Worm (Caenorhabditis elegans) whole organism, L2 larva: ENCODE data around the gene txt-10.

Experiments
- C34F6.9 ChIP-seq: fragments of 150-350 bp; optimal IDR thresholded peaks from 2 replicates; lab custom pipeline; 2014; ENCODE audit warnings: missing biosample characterization, missing genetic modification characterization
- F13H6.1 ChIP-seq: sonication (generic microtip); optimal IDR thresholded peaks from 2 replicates; lab custom pipeline; 2016; ENCODE audit warnings: missing genetic modification characterization, missing compliant biosample characterization
- R02D3.7 ChIP-seq: fragments of 150-350 bp; optimal IDR thresholded peaks from 2 replicates; lab custom pipeline; 2014; ENCODE audit warnings: missing biosample characterization, missing genetic modification characterization
- Y55F3AM.14 ChIP-seq: fragments of 200-800 bp; sonication (Bioruptor generic); optimal IDR thresholded peaks from 2 replicates; lab custom pipeline; 2018; ENCODE audit warnings: mild to moderate bottlenecking, missing genetic modification characterization, missing compliant biosample characterization
- ZK546.5 ChIP-seq: sonication (generic microtip); optimal IDR thresholded peaks from 2 replicates; lab custom pipeline; 2017; ENCODE audit warnings: missing biosample characterization, missing genetic modification characterization
- alr-1 ChIP-seq: fragments of 150-350 bp; optimal IDR thresholded peaks from 2 replicates; lab custom pipeline; 2014; ENCODE audit warnings: missing biosample characterization, missing genetic modification characterization
- aly-2 ChIP-seq: fragments of 150-350 bp; optimal IDR thresholded peaks from 2 replicates; lab custom pipeline; 2014; ENCODE audit warnings: missing biosample characterization, missing genetic modification characterization
- ama-1 ChIP-seq: fragments of 150-350 bp; optimal IDR thresholded peaks from 2 replicates; lab custom pipeline; 2018; ENCODE audit warnings: inconsistent platforms
- blmp-1 ChIP-seq: sonication (generic microtip); optimal IDR thresholded peaks from 2 replicates; lab custom pipeline; 2017; ENCODE audit warnings: missing genetic modification characterization, mild to moderate bottlenecking, missing compliant biosample characterization, antibody characterized with exemption, moderate library complexity; ENCODE audit not compliant: insufficient read depth
- ceh-16 ChIP-seq: fragments of 150-350 bp; optimal IDR thresholded peaks from 2 replicates; lab custom pipeline; 2014; ENCODE audit warnings: missing biosample characterization, missing genetic modification characterization
- ceh-82 ChIP-seq: fragments of 150-350 bp; optimal IDR thresholded peaks from 2 replicates; lab custom pipeline; 2014; ENCODE audit warnings: missing biosample characterization, missing genetic modification characterization
- crh-2 ChIP-seq: sonication (generic microtip); optimal IDR thresholded peaks from 2 replicates; lab custom pipeline; 2017; ENCODE audit warnings: missing biosample characterization, missing genetic modification characterization
- dmd-4 ChIP-seq: sonication (generic microtip); optimal IDR thresholded peaks from 2 replicates; lab custom pipeline; 2017; ENCODE audit warnings: missing biosample characterization, missing genetic modification characterization
- egl-27 ChIP-seq: sonication (generic microtip); optimal IDR thresholded peaks from 3 replicates; lab custom pipeline; 2017; ENCODE audit warnings: missing biosample characterization, missing genetic modification reagents, missing genetic modification characterization
- elt-1 ChIP-seq: fragments of 150-350 bp; optimal IDR thresholded peaks from 2 replicates; lab custom pipeline; 2014; ENCODE audit warnings: missing biosample characterization, missing genetic modification characterization
- elt-3 ChIP-seq: sonication (generic microtip); optimal IDR thresholded peaks from 2 replicates; lab custom pipeline; 2017; ENCODE audit warnings: missing biosample characterization, missing genetic modification characterization
- fos-1 ChIP-seq: fragments of 150-350 bp; optimal IDR thresholded peaks from 2 replicates; lab custom pipeline; 2014; ENCODE audit warnings: missing biosample characterization, missing genetic modification characterization
- gmeb-1 ChIP-seq: fragments of 150-350 bp; optimal IDR thresholded peaks from 2 replicates; lab custom pipeline; 2014; ENCODE audit warnings: missing biosample characterization, missing genetic modification characterization
- lin-11 ChIP-seq: fragments of 150-350 bp; sonication (generic microtip); optimal IDR thresholded peaks from 2 replicates; lab custom pipeline; 2014; ENCODE audit warnings: missing biosample characterization, missing genetic modification characterization, inconsistent platforms, mixed read lengths
- lin-13 ChIP-seq: fragments of 150-350 bp; optimal IDR thresholded peaks from 2 replicates; lab custom pipeline; 2014; ENCODE audit warnings: missing biosample characterization, missing genetic modification reagents, missing genetic modification characterization
- lin-39 ChIP-seq: fragments of 150-350 bp; optimal IDR thresholded peaks from 2 replicates; lab custom pipeline; 2014; ENCODE audit warnings: missing biosample characterization, missing genetic modification reagents, missing genetic modification characterization
- lsy-2 ChIP-seq, 2 experiments: fragments of 150-350 bp in 1 of 2; sonication (generic microtip) in 1 of 2; optimal IDR thresholded peaks; 2 replicates each; lab custom pipeline; 2014 to 2017; ENCODE audit warnings: missing biosample characterization in 2 of 2, missing genetic modification characterization in 2 of 2
- mab-5 ChIP-seq: fragments of 150-350 bp; optimal IDR thresholded peaks from 2 replicates; lab custom pipeline; 2014; ENCODE audit warnings: missing biosample characterization, missing genetic modification characterization
- mbf-1 ChIP-seq: sonication (generic microtip); optimal IDR thresholded peaks from 2 replicates; lab custom pipeline; 2017; ENCODE audit warnings: missing biosample characterization, missing genetic modification characterization
- mdl-1 ChIP-seq, 2 experiments: fragments of 150-350 bp in 1 of 2; sonication (generic microtip) in 1 of 2; optimal IDR thresholded peaks; 2 replicates each; lab custom pipeline; 2017; ENCODE audit warnings: missing biosample characterization in 2 of 2, missing genetic modification characterization in 2 of 2
- nhr-10 ChIP-seq: sonication (generic microtip); optimal IDR thresholded peaks from 2 replicates; lab custom pipeline; 2017; ENCODE audit warnings: missing biosample characterization, missing genetic modification characterization
- nhr-11 ChIP-seq: fragments of 150-350 bp; optimal IDR thresholded peaks from 2 replicates; lab custom pipeline; 2014; ENCODE audit warnings: missing biosample characterization, missing genetic modification characterization
- nhr-12 ChIP-seq: fragments of 150-350 bp; optimal IDR thresholded peaks from 2 replicates; lab custom pipeline; 2014; ENCODE audit warnings: missing biosample characterization, missing genetic modification characterization
- nhr-129 ChIP-seq: fragments of 150-350 bp; optimal IDR thresholded peaks from 2 replicates; lab custom pipeline; 2014; ENCODE audit warnings: missing biosample characterization, missing genetic modification characterization
- nhr-21 ChIP-seq: fragments of 150-350 bp; optimal IDR thresholded peaks from 2 replicates; lab custom pipeline; 2014; ENCODE audit warnings: missing biosample characterization, missing genetic modification characterization
- nhr-23 ChIP-seq: fragments of 150-350 bp; optimal IDR thresholded peaks from 2 replicates; lab custom pipeline; 2014; ENCODE audit warnings: missing biosample characterization, missing genetic modification reagents, missing genetic modification characterization
- nhr-237 ChIP-seq: fragments of 150-350 bp; optimal IDR thresholded peaks from 2 replicates; lab custom pipeline; 2014; ENCODE audit warnings: missing biosample characterization, missing genetic modification characterization
- nhr-25 ChIP-seq: fragments of 150-350 bp; sonication (generic microtip); optimal IDR thresholded peaks from 3 replicates; lab custom pipeline; 2014; ENCODE audit warnings: missing biosample characterization, missing genetic modification characterization
- nhr-6 ChIP-seq: fragments of 150-350 bp; optimal IDR thresholded peaks from 2 replicates; lab custom pipeline; 2014; ENCODE audit warnings: missing biosample characterization, missing genetic modification characterization
- nhr-77 ChIP-seq: fragments of 150-350 bp; optimal IDR thresholded peaks from 2 replicates; lab custom pipeline; 2014; ENCODE audit warnings: missing biosample characterization, missing genetic modification characterization
- peb-1 ChIP-seq: fragments of 150-350 bp; optimal IDR thresholded peaks from 2 replicates; lab custom pipeline; 2014; ENCODE audit warnings: missing biosample characterization, missing genetic modification characterization
- sem-4 ChIP-seq: fragments of 150-350 bp; optimal IDR thresholded peaks from 2 replicates; lab custom pipeline; 2014; ENCODE audit warnings: missing biosample characterization, missing genetic modification reagents, missing genetic modification characterization
- skn-1 ChIP-seq: sonication (generic microtip); optimal IDR thresholded peaks from 2 replicates; lab custom pipeline; 2017; ENCODE audit warnings: missing biosample characterization, missing genetic modification characterization
- sma-3 ChIP-seq: sonication (generic microtip); optimal IDR thresholded peaks from 2 replicates; lab custom pipeline; 2016; ENCODE audit warnings: missing genetic modification reagents, missing genetic modification characterization, missing compliant biosample characterization
- sma-9 ChIP-seq, 2 experiments: fragments of 150-350 bp in 1 of 2; sonication (generic microtip) in 1 of 2; optimal IDR thresholded peaks; 2 replicates each; lab custom pipeline; 2014 to 2016; ENCODE audit warnings: missing genetic modification characterization in 2 of 2, mild to moderate bottlenecking in 1 of 2, missing biosample characterization in 1 of 2, missing compliant biosample characterization in 1 of 2, missing genetic modification reagents in 1 of 2, moderate library complexity in 1 of 2
- snpc-4 ChIP-seq: fragments of 150-350 bp; optimal IDR thresholded peaks from 2 replicates; lab custom pipeline; 2014; ENCODE audit warnings: missing biosample characterization, missing genetic modification characterization
- unc-39 ChIP-seq: fragments of 150-350 bp; optimal IDR thresholded peaks from 2 replicates; lab custom pipeline; 2014; ENCODE audit warnings: missing biosample characterization, missing genetic modification characterization
- unc-55 ChIP-seq: fragments of 150-350 bp; sonication (generic microtip); optimal IDR thresholded peaks from 3 replicates; lab custom pipeline; 2014; ENCODE audit warnings: missing biosample characterization, missing genetic modification reagents, missing genetic modification characterization
- unc-62 ChIP-seq: fragments of 150-350 bp; optimal IDR thresholded peaks from 2 replicates; lab custom pipeline; 2014; ENCODE audit warnings: missing biosample characterization, missing genetic modification reagents, missing genetic modification characterization
- zag-1 ChIP-seq: fragments of 150-350 bp; optimal IDR thresholded peaks from 2 replicates; lab custom pipeline; 2014; ENCODE audit warnings: missing biosample characterization, missing genetic modification characterization
- ztf-1 ChIP-seq: fragments of 200-800 bp; sonication (Bioruptor generic); conservative IDR thresholded peaks from 2 replicates; pipeline ENCODE4 v1.3.6; 2022; ENCODE audit warnings: missing genetic modification characterization, missing compliant biosample characterization
- ztf-11 ChIP-seq: sonication (generic microtip); optimal IDR thresholded peaks from 2 replicates; lab custom pipeline; 2017; ENCODE audit warnings: missing biosample characterization, missing genetic modification characterization
- ztf-4 ChIP-seq: fragments of 150-350 bp; optimal IDR thresholded peaks from 2 replicates; lab custom pipeline; 2014; ENCODE audit warnings: missing biosample characterization, missing genetic modification characterization

The txt-10 gene

DNA sequence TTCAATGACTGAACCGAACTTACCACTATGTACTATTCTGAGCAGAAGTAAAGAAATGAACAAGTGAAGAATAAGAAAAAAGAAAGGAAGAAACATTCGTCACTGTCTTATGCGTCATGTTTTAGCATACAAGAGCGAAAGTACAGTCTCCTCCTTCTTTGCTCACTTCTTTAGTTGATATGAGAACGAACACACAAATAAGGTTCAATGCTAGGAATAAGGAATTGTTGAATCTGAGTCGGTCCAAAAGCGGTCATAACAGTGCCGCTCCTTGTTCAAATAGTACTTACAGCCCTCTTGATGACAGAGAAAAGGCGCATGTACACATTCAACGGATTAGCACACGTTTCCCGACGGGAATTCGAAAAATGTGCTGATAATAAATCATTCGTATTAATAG is 6.5 kb upstream of the txt-10 start, which contains the start of gene F25D1.8:
Gene F25D1.8, plus strand, starts transcription at position 301 of the 400 bp plus-strand sequence.
- no peak for TF ChIP-seq R02D3.7 (tag; lab: Kevin White, UChicago)
- no peak for TF ChIP-seq gmeb-1 (tag; lab: Kevin White, UChicago)
- no peak for TF ChIP-seq mab-5
- TF ChIP-seq nhr-237 (tag; lab: Kevin White, UChicago), result no peak
- TF ChIP-seq ceh-16 (tag; lab: Kevin White, UChicago), result no peak
- no peak for TF ChIP-seq C34F6.9 (tag; lab: Kevin White, UChicago)
- no peak for TF ChIP-seq egl-27 (tag; lab: Kevin White, UChicago)
- no peak for TF ChIP-seq fos-1 (tag; lab: Kevin White, UChicago)
- no peak for TF ChIP-seq nhr-11
- TF ChIP-seq Y55F3AM.14 (GFP tag; lab: Kevin White, UChicago), result no peak
- TF ChIP-seq alr-1 (tag; lab: Kevin White, UChicago), result no peak
- no peak for TF ChIP-seq lin-13
- no peak for TF ChIP-seq zag-1
- no peak for TF ChIP-seq dmd-4 (tag; lab: Kevin White, UChicago)
- no peak for TF ChIP-seq lin-39 (tag; lab: Kevin White, UChicago)
- no peak for TF ChIP-seq elt-3 (tag; lab: Kevin White, UChicago)
- TF ChIP-seq unc-39 (tag; lab: Kevin White, UChicago), result no peak
- TF ChIP-seq ceh-82 (tag; lab: Kevin White, UChicago), result no peak

ce11 chrV:10536808-10537207 is 4.2 kb upstream of the txt-10 start:
- TF ChIP-seq sma-3 (GFP tag; lab: Kevin White, UChicago) (peak; percentile 87), elt-3 (tag; lab: Kevin White, UChicago) (no peak), lin-13 (peak; percentile 93), crh-2 (tag; lab: Kevin White, UChicago) (peak; percentile 96), mdl-1 (tag; optimal IDR thresholded peaks at IDR 0.05; lab: Kevin White, UChicago) (peak in 1 of 2 experiments; percentile 79), snpc-4 (tag; lab: Kevin White, UChicago) (peak; percentile 85), nhr-129 (tag; lab: Kevin White, UChicago) (peak; percentile 97), egl-27 (tag; lab: Kevin White, UChicago) (peak; percentile 87), elt-1 (tag; lab: Kevin White, UChicago) (no peak), lsy-2 (tag; optimal IDR thresholded peaks at IDR 0.05; lab: Kevin White, UChicago) (peak; percentile 86 to 95), lin-39 (tag; lab: Kevin White, UChicago) (peak; percentile 2), mab-5 (peak; percentile 87), aly-2 (tag; lab: Kevin White, UChicago) (no peak), nhr-12 (peak; percentile 19), R02D3.7 (tag; lab: Kevin White, UChicago) (peak; percentile 42), nhr-6 (tag; lab: Kevin White, UChicago) (peak; percentile 93), gmeb-1 (tag; lab: Kevin White, UChicago) (peak; percentile 96), nhr-237 (tag; lab: Kevin White, UChicago) (no peak), zag-1 (peak; percentile 64), ama-1 (lab: Kevin White, UChicago) (peak; percentile 74), ztf-1 (GFP tag; lab: Robert Waterston, UW) (no peak), ztf-4 (tag; lab: Kevin White, UChicago) (peak; percentile 69), dmd-4 (tag; lab: Kevin White, UChicago) (no peak), ztf-11 (tag; lab: Kevin White, UChicago) (no peak), lin-11 (peak; percentile 93), nhr-11 (no peak), nhr-10 (tag; lab: Kevin White, UChicago) (peak; percentile 31), nhr-23 (tag; lab: Kevin White, UChicago) (no peak), F13H6.1 (tag; lab: Kevin White, UChicago) (peak; percentile 94), ZK546.5 (tag; lab: Kevin White, UChicago) (peak; percentile 12), ceh-16 (tag; lab: Kevin White, UChicago) (peak; percentile 86), ceh-82 (tag; lab: Kevin White, UChicago) (peak; percentile 44), sma-9 (GFP tag; optimal IDR thresholded peaks at IDR 0.05; lab: Kevin White, UChicago) (peak; percentile 95), sma-9 (tag; optimal IDR thresholded peaks at IDR 0.05; lab: Kevin White, UChicago) (no peak), fos-1 (tag; lab: Kevin White, UChicago) (peak; percentile 89), C34F6.9 (tag; lab: Kevin White, UChicago) (peak; percentile 98), peb-1 (no peak), sem-4 (peak; percentile 95), blmp-1 (tag; lab: Kevin White, UChicago) (peak; percentile 52), alr-1 (tag; lab: Kevin White, UChicago) (no peak), unc-39 (tag; lab: Kevin White, UChicago) (no peak), Y55F3AM.14 (GFP tag; lab: Kevin White, UChicago) (peak; percentile 86), nhr-21 (tag; lab: Kevin White, UChicago) (peak; percentile 87), skn-1 (no peak), nhr-77 (tag; lab: Kevin White, UChicago) (peak; percentile 48), nhr-25 (peak; percentile 93), mbf-1 (tag; lab: Kevin White, UChicago) (no peak), unc-62 (GFP tag; lab: Kevin White, UChicago) (peak; percentile 32), unc-55 (GFP tag; lab: Kevin White, UChicago) (peak; percentile 94)
